Worm (Caenorhabditis elegans) whole organism, L2 larva: ENCODE measurements around the gene R07E4.5.

ENCODE experiments used
- R02D3.7 ChIP-seq: fragments of 150-350 bp; optimal IDR thresholded peaks from 2 replicates; lab custom pipeline; 2014; ENCODE audit warnings: missing biosample characterization, missing genetic modification characterization
- ZK546.5 ChIP-seq: sonication (generic microtip); optimal IDR thresholded peaks from 2 replicates; lab custom pipeline; 2017; ENCODE audit warnings: missing biosample characterization, missing genetic modification characterization
- aly-2 ChIP-seq: fragments of 150-350 bp; optimal IDR thresholded peaks from 2 replicates; lab custom pipeline; 2014; ENCODE audit warnings: missing biosample characterization, missing genetic modification characterization
- ama-1 ChIP-seq: fragments of 150-350 bp; optimal IDR thresholded peaks from 2 replicates; lab custom pipeline; 2018; ENCODE audit warnings: inconsistent platforms
- ceh-16 ChIP-seq: fragments of 150-350 bp; optimal IDR thresholded peaks from 2 replicates; lab custom pipeline; 2014; ENCODE audit warnings: missing biosample characterization, missing genetic modification characterization
- elt-1 ChIP-seq: fragments of 150-350 bp; optimal IDR thresholded peaks from 2 replicates; lab custom pipeline; 2014; ENCODE audit warnings: missing biosample characterization, missing genetic modification characterization
- elt-3 ChIP-seq: sonication (generic microtip); optimal IDR thresholded peaks from 2 replicates; lab custom pipeline; 2017; ENCODE audit warnings: missing biosample characterization, missing genetic modification characterization
- fos-1 ChIP-seq: fragments of 150-350 bp; optimal IDR thresholded peaks from 2 replicates; lab custom pipeline; 2014; ENCODE audit warnings: missing biosample characterization, missing genetic modification characterization
- lin-39 ChIP-seq: fragments of 150-350 bp; optimal IDR thresholded peaks from 2 replicates; lab custom pipeline; 2014; ENCODE audit warnings: missing biosample characterization, missing genetic modification reagents, missing genetic modification characterization
- nhr-11 ChIP-seq: fragments of 150-350 bp; optimal IDR thresholded peaks from 2 replicates; lab custom pipeline; 2014; ENCODE audit warnings: missing biosample characterization, missing genetic modification characterization
- nhr-23 ChIP-seq: fragments of 150-350 bp; optimal IDR thresholded peaks from 2 replicates; lab custom pipeline; 2014; ENCODE audit warnings: missing biosample characterization, missing genetic modification reagents, missing genetic modification characterization
- nhr-77 ChIP-seq: fragments of 150-350 bp; optimal IDR thresholded peaks from 2 replicates; lab custom pipeline; 2014; ENCODE audit warnings: missing biosample characterization, missing genetic modification characterization
- skn-1 ChIP-seq: sonication (generic microtip); optimal IDR thresholded peaks from 2 replicates; lab custom pipeline; 2017; ENCODE audit warnings: missing biosample characterization, missing genetic modification characterization
- snpc-4 ChIP-seq: fragments of 150-350 bp; optimal IDR thresholded peaks from 2 replicates; lab custom pipeline; 2014; ENCODE audit warnings: missing biosample characterization, missing genetic modification characterization

DNA sequence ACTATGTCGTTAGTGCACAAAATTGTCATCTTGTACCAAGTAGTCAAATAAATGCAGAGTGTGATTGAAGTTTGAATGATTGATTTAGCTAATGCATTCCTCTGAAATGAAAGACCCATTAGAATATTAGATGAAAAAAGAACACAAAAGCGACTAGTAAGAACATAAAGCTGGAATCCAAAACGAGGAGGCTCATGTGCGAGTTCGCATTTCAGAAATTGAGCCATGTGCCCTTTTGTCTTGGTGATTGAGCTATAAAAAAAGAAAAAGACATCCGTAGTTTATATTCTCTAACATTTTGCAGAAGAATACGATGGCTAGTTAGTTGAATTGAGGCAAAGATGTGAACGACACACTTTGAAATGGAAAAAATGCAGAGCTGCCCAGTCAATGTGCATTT, 48.5 kb upstream of the R07E4.5 start, which contains the start of gene F22F4.4:
- no peak for TF ChIP-seq elt-1 (tag; lab: Kevin White, UChicago)
- no peak for TF ChIP-seq aly-2 (tag; lab: Kevin White, UChicago)
- no peak for TF ChIP-seq nhr-23 (tag; lab: Kevin White, UChicago)
- no peak for TF ChIP-seq fos-1 (tag; lab: Kevin White, UChicago)
- TF ChIP-seq ama-1 (lab: Kevin White, UChicago), result no peak
- TF ChIP-seq ZK546.5 (tag; lab: Kevin White, UChicago), result no peak
- no peak for TF ChIP-seq lin-39 (tag; lab: Kevin White, UChicago)
- no peak for TF ChIP-seq elt-3 (tag; lab: Kevin White, UChicago)
- no peak for TF ChIP-seq R02D3.7 (tag; lab: Kevin White, UChicago)
- no peak for TF ChIP-seq nhr-77 (tag; lab: Kevin White, UChicago)
- no peak for TF ChIP-seq snpc-4 (tag; lab: Kevin White, UChicago)
- no peak for TF ChIP-seq nhr-11
- TF ChIP-seq skn-1 (tag; lab: Kevin White, UChicago), result no peak
- no peak for TF ChIP-seq ceh-16
